Worm (Caenorhabditis elegans) whole organism, L1 larva: ENCODE measurements around the gene F53F8.6.

ENCODE experiments used
- ceh-82 ChIP-seq, 3 experiments: fragments of 150-350 bp in 1 of 3; sonication (generic microtip) in 2 of 3; optimal IDR thresholded peaks; 2 replicates each; lab custom pipeline; 2014 to 2017; ENCODE audit warnings: missing biosample characterization in 3 of 3, missing genetic modification characterization in 3 of 3
- fkh-10 ChIP-seq: sonication (generic microtip); optimal IDR thresholded peaks from 2 replicates; lab custom pipeline; 2017; ENCODE audit warnings: missing biosample characterization, missing genetic modification reagents, missing genetic modification characterization
- jun-1 ChIP-seq: fragments of 150-350 bp; optimal IDR thresholded peaks from 2 replicates; lab custom pipeline; 2014; ENCODE audit warnings: missing biosample characterization, missing genetic modification reagents, missing genetic modification characterization
- nhr-237 ChIP-seq: fragments of 150-350 bp; optimal IDR thresholded peaks from 2 replicates; lab custom pipeline; 2014; ENCODE audit warnings: missing biosample characterization, missing genetic modification characterization
- nhr-28 ChIP-seq: fragments of 150-350 bp; optimal IDR thresholded peaks from 2 replicates; lab custom pipeline; 2014; ENCODE audit warnings: missing biosample characterization, missing genetic modification characterization
- nhr-76 ChIP-seq: sonication (generic microtip); optimal IDR thresholded peaks from 2 replicates; lab custom pipeline; 2017; ENCODE audit warnings: missing biosample characterization, missing genetic modification characterization
- tbx-2 ChIP-seq: sonication (generic microtip); optimal IDR thresholded peaks from 2 replicates; lab custom pipeline; 2016; ENCODE audit warnings: missing genetic modification characterization, missing compliant biosample characterization
- ztf-4 ChIP-seq: fragments of 150-350 bp; optimal IDR thresholded peaks from 2 replicates; lab custom pipeline; 2014; ENCODE audit warnings: missing biosample characterization, missing genetic modification characterization

ce11 chrV:20727458-20727857, 23.4 kb downstream of the F53F8.6 start:
- TF ChIP-seq fkh-10 (GFP tag; lab: Kevin White, UChicago) (no peak), nhr-28 (tag; lab: Kevin White, UChicago) (no peak), tbx-2 (tag; lab: Kevin White, UChicago) (no peak), ztf-4 (tag; lab: Kevin White, UChicago) (no peak), jun-1 (tag; lab: Kevin White, UChicago) (no peak), nhr-237 (tag; lab: Kevin White, UChicago) (no peak), nhr-76 (no peak), ceh-82 (tag; optimal IDR thresholded peaks at IDR 0.05; lab: Kevin White, UChicago) (no peak)
